Fruit fly (Drosophila melanogaster) whole organism, embryonic: ENCODE measurements around the gene Rbp4.

ENCODE experiments used
- Abd-B ChIP-seq: fragments of 200-800 bp; sonication (Bioruptor generic); optimal IDR thresholded peaks from 2 replicates; lab custom pipeline; 2018; ENCODE audit warnings: missing biosample characterization, mild to moderate bottlenecking, missing genetic modification characterization, moderate library complexity
- Antp ChIP-seq: fragments of 200-800 bp; sonication (Bioruptor generic); optimal IDR thresholded peaks from 3 replicates; lab custom pipeline; 2016; ENCODE audit warnings: missing biosample characterization, missing genetic modification characterization
- CG10366 ChIP-seq: fragments of 200-800 bp; sonication (Bioruptor generic); IDR thresholded peaks from 2 replicates; pipeline ENCODE4 v1.3.6; 2022; ENCODE audit warnings: missing biosample characterization, missing genetic modification characterization
- CG11085 ChIP-seq: fragments of 200-800 bp; sonication (Bioruptor generic); IDR thresholded peaks from 2 replicates; pipeline ENCODE4 v1.3.6; 2022; ENCODE audit warnings: missing biosample characterization, missing genetic modification characterization
- CG13287 ChIP-seq: fragments of 200-800 bp; sonication (Bioruptor generic); IDR thresholded peaks from 2 replicates; pipeline ENCODE4 v1.3.6; 2022; ENCODE audit warnings: missing biosample characterization, missing genetic modification characterization; ENCODE audit not compliant: partially characterized antibody
- CG14441 ChIP-seq: fragments of 200-800 bp; sonication (Bioruptor generic); IDR thresholded peaks from 2 replicates; pipeline ENCODE4 v1.3.6; 2022; ENCODE audit warnings: missing biosample characterization, missing genetic modification characterization
- CG14667 ChIP-seq: fragments of 200-800 bp; sonication (Bioruptor generic); IDR thresholded peaks from 2 replicates; pipeline ENCODE4 v1.3.6; 2022; ENCODE audit warnings: missing biosample characterization, missing genetic modification characterization
- CG15601 ChIP-seq: fragments of 200-800 bp; sonication (Bioruptor generic); optimal IDR thresholded peaks from 3 replicates; lab custom pipeline; 2019; ENCODE audit warnings: missing biosample characterization, mild to moderate bottlenecking, missing genetic modification characterization, moderate library complexity
- CG16813 ChIP-seq: fragments of 200-800 bp; sonication (Bioruptor generic); IDR thresholded peaks from 3 replicates; pipeline ENCODE4 v1.3.6; 2022; ENCODE audit warnings: missing biosample characterization, missing genetic modification characterization; ENCODE audit not compliant: partially characterized antibody
- CG16863 ChIP-seq: fragments of 200-800 bp; sonication (Bioruptor generic); optimal IDR thresholded peaks from 3 replicates; lab custom pipeline; 2016; ENCODE audit warnings: missing biosample characterization, missing genetic modification characterization
- CG1832 ChIP-seq: fragments of 200-800 bp; sonication (Bioruptor generic); optimal IDR thresholded peaks from 2 replicates; lab custom pipeline; 2017; ENCODE audit warnings: missing biosample characterization, mild to moderate bottlenecking, missing genetic modification characterization, inconsistent platforms
- CG18764 ChIP-seq: fragments of 200-800 bp; sonication (Bioruptor generic); optimal IDR thresholded peaks from 3 replicates; lab custom pipeline; 2016; ENCODE audit warnings: missing biosample characterization, missing genetic modification characterization
- CG2199 ChIP-seq: fragments of 200-800 bp; sonication (Bioruptor generic); IDR thresholded peaks from 3 replicates; pipeline ENCODE4 v1.3.6; 2022; ENCODE audit warnings: missing biosample characterization, missing genetic modification characterization
- CG3065 ChIP-seq: fragments of 200-800 bp; sonication (Bioruptor generic); optimal IDR thresholded peaks from 2 replicates; lab custom pipeline; 2016; ENCODE audit warnings: missing biosample characterization, missing genetic modification characterization
- CG32532 ChIP-seq: fragments of 200-800 bp; sonication (Bioruptor generic); IDR thresholded peaks from 2 replicates; pipeline ENCODE4 v1.3.6; 2022; ENCODE audit warnings: missing biosample characterization, missing genetic modification characterization
- CG7963 ChIP-seq: fragments of 200-800 bp; sonication (Bioruptor generic); IDR thresholded peaks from 3 replicates; pipeline ENCODE4 v1.3.6; 2022; ENCODE audit warnings: missing biosample characterization, missing genetic modification characterization; ENCODE audit not compliant: partially characterized antibody
- CkIIα-i1 ChIP-seq: fragments of 200-800 bp; sonication (Bioruptor generic); IDR thresholded peaks from 2 replicates; pipeline ENCODE4 v1.3.6; 2022; ENCODE audit warnings: missing biosample characterization, missing genetic modification characterization
- Dll ChIP-seq: fragments of 200-800 bp; sonication (Bioruptor generic); IDR thresholded peaks from 4 replicates; pipeline ENCODE4 v1.3.6; 2022; ENCODE audit warnings: missing biosample characterization, missing genetic modification characterization; ENCODE audit not compliant: partially characterized antibody
- Hand ChIP-seq: fragments of 200-800 bp; sonication (Bioruptor generic); optimal IDR thresholded peaks from 2 replicates; lab custom pipeline; 2017; ENCODE audit warnings: mild to moderate bottlenecking, missing biosample characterization, missing genetic modification reagents, missing genetic modification characterization
- HmgZ ChIP-seq: fragments of 200-800 bp; sonication (Bioruptor generic); optimal IDR thresholded peaks from 2 replicates; lab custom pipeline; 2018; ENCODE audit warnings: missing biosample characterization, mild to moderate bottlenecking, missing genetic modification characterization
- Hmr ChIP-seq: fragments of 200-800 bp; sonication (Bioruptor generic); optimal IDR thresholded peaks from 3 replicates; lab custom pipeline; 2017; ENCODE audit warnings: mild to moderate bottlenecking, missing biosample characterization, missing genetic modification reagents, missing genetic modification characterization
- Lim3 ChIP-seq: fragments of 200-800 bp; sonication (Bioruptor generic); IDR thresholded peaks from 2 replicates; pipeline ENCODE4 v1.3.6; 2022; ENCODE audit warnings: missing biosample characterization, missing genetic modification characterization
- Mad ChIP-seq: fragments of 200-800 bp; sonication (Bioruptor generic); optimal IDR thresholded peaks from 2 replicates; lab custom pipeline; 2016; ENCODE audit warnings: missing biosample characterization, missing genetic modification characterization
- Meics ChIP-seq: fragments of 200-800 bp; sonication (Bioruptor generic); optimal IDR thresholded peaks from 2 replicates; lab custom pipeline; 2017; ENCODE audit warnings: missing biosample characterization, mild to moderate bottlenecking, missing genetic modification characterization
- Mrtf ChIP-seq: fragments of 200-800 bp; sonication (Bioruptor generic); IDR thresholded peaks from 3 replicates; pipeline ENCODE4 v1.3.6; 2022; ENCODE audit warnings: missing biosample characterization, missing genetic modification characterization
- NFAT ChIP-seq: fragments of 200-800 bp; sonication (Bioruptor generic); IDR thresholded peaks from 2 replicates; pipeline ENCODE4 v1.3.6; 2022; ENCODE audit warnings: missing biosample characterization, missing genetic modification characterization
- Opbp ChIP-seq: fragments of 200-800 bp; sonication (Bioruptor generic); IDR thresholded peaks from 3 replicates; pipeline ENCODE4 v1.3.6; 2022; ENCODE audit warnings: missing biosample characterization, missing genetic modification characterization; ENCODE audit not compliant: partially characterized antibody
- PHDP ChIP-seq: fragments of 200-800 bp; sonication (Bioruptor generic); optimal IDR thresholded peaks from 3 replicates; lab custom pipeline; 2018; ENCODE audit warnings: missing biosample characterization, mild to moderate bottlenecking, missing genetic modification characterization, moderate library complexity
- Tbp ChIP-seq: fragments of >200 bp; optimal IDR thresholded peaks from 2 replicates; lab custom pipeline; 2018; ENCODE audit warnings: missing biosample characterization, missing genetic modification characterization
- Xbp1 ChIP-seq: fragments of 200-800 bp; sonication (Bioruptor generic); optimal IDR thresholded peaks from 3 replicates; lab custom pipeline; 2016; ENCODE audit warnings: missing biosample characterization, mild to moderate bottlenecking, missing genetic modification characterization
- ara ChIP-seq: fragments of 200-800 bp; sonication (Bioruptor generic); IDR thresholded peaks from 2 replicates; pipeline ENCODE4 v1.3.6; 2022; ENCODE audit warnings: missing biosample characterization, missing genetic modification characterization
- cg ChIP-seq: fragments of 200-800 bp; sonication (Bioruptor generic); optimal IDR thresholded peaks from 3 replicates; lab custom pipeline; 2019; ENCODE audit warnings: missing biosample characterization, mild to moderate bottlenecking, missing genetic modification characterization, moderate library complexity
- chif ChIP-seq, 2 experiments: fragments of 200-800 bp; sonication (Bioruptor generic); optimal IDR thresholded peaks; 3 replicates each; lab custom pipeline; 2016; ENCODE audit warnings: missing biosample characterization in 2 of 2, missing genetic modification characterization in 2 of 2
- corto ChIP-seq: fragments of 200-800 bp; sonication (Bioruptor generic); optimal IDR thresholded peaks from 2 replicates; lab custom pipeline; 2016; ENCODE audit warnings: missing biosample characterization, mild to moderate bottlenecking, missing genetic modification characterization, moderate library complexity
- croc ChIP-seq: fragments of 200-800 bp; sonication (Bioruptor generic); conservative IDR thresholded peaks from 3 replicates; pipeline ENCODE4 v1.3.6; 2022; ENCODE audit warnings: missing biosample characterization, missing genetic modification characterization
- dan ChIP-seq: fragments of 200-800 bp; sonication (Bioruptor generic); IDR thresholded peaks from 2 replicates; pipeline ENCODE4 v1.3.6; 2022; ENCODE audit warnings: missing biosample characterization, missing genetic modification characterization
- fd96Cb ChIP-seq: fragments of 200-800 bp; sonication (Bioruptor generic); optimal IDR thresholded peaks from 2 replicates; lab custom pipeline; 2018; ENCODE audit warnings: missing biosample characterization, mild to moderate bottlenecking, missing genetic modification characterization, moderate library complexity
- gsb-n ChIP-seq: fragments of 200-800 bp; sonication (Bioruptor generic); optimal IDR thresholded peaks from 3 replicates; lab custom pipeline; 2018; ENCODE audit warnings: missing biosample characterization, mild to moderate bottlenecking, missing genetic modification characterization
- hkb ChIP-seq, 2 experiments: fragments of 200-800 bp in 1 of 2; fragments of >200 bp in 1 of 2; sonication (Bioruptor generic) in 1 of 2; IDR thresholded peaks in 1 of 2; optimal IDR thresholded peaks in 1 of 2; 2 replicates each; pipeline versions ENCODE4 v1.3.6 to Lab custom; 2017 to 2022; ENCODE audit warnings: missing biosample characterization in 1 of 2, missing genetic modification characterization in 1 of 2
- ken ChIP-seq: fragments of 200-800 bp; sonication (Bioruptor generic); IDR thresholded peaks from 3 replicates; pipeline ENCODE4 v1.3.6; 2022; ENCODE audit warnings: missing biosample characterization, missing genetic modification characterization
- pan ChIP-seq, 4 experiments: fragments of >200 bp in 3 of 4; fragments of 200-800 bp in 1 of 4; sonication (Bioruptor generic) in 1 of 4; optimal IDR thresholded peaks in 3 of 4; IDR thresholded peaks in 1 of 4; 2 replicates each; pipeline versions ENCODE4 v1.3.6 to Lab custom; 2017 to 2022; ENCODE audit warnings: missing biosample characterization in 2 of 4, missing genetic modification characterization in 2 of 4, mixed read lengths in 1 of 4
- repo ChIP-seq: fragments of 200-800 bp; sonication (Bioruptor generic); optimal IDR thresholded peaks from 2 replicates; lab custom pipeline; 2016; ENCODE audit warnings: missing biosample characterization, missing genetic modification characterization
- ro ChIP-seq: fragments of 200-800 bp; sonication (Bioruptor generic); IDR thresholded peaks from 2 replicates; pipeline ENCODE4 v1.3.6; 2022; ENCODE audit warnings: missing biosample characterization, missing genetic modification characterization
- shn ChIP-seq: fragments of 200-800 bp; sonication (Bioruptor generic); optimal IDR thresholded peaks from 3 replicates; lab custom pipeline; 2016; ENCODE audit warnings: missing biosample characterization, missing genetic modification characterization
- trem ChIP-seq: fragments of 200-800 bp; optimal IDR thresholded peaks from 3 replicates; lab custom pipeline; 2019; ENCODE audit warnings: missing biosample characterization, mild to moderate bottlenecking, missing genetic modification characterization, moderate library complexity
- ttk ChIP-seq: fragments of 200-800 bp; sonication (Bioruptor generic); IDR thresholded peaks from 2 replicates; pipeline ENCODE4 v2.1.2; 2022; ENCODE audit warnings: missing biosample characterization, missing genetic modification characterization
- tup ChIP-seq: fragments of 200-800 bp; sonication (Bioruptor generic); optimal IDR thresholded peaks from 2 replicates; lab custom pipeline; 2016; ENCODE audit warnings: missing biosample characterization, mild to moderate bottlenecking, missing genetic modification characterization, moderate library complexity
- unc-4 ChIP-seq: fragments of 200-800 bp; sonication (Bioruptor generic); IDR thresholded peaks from 2 replicates; pipeline ENCODE4 v1.3.6; 2022; ENCODE audit warnings: missing biosample characterization, missing genetic modification characterization; ENCODE audit not compliant: partially characterized antibody

Gene Rbp4

DNA sequence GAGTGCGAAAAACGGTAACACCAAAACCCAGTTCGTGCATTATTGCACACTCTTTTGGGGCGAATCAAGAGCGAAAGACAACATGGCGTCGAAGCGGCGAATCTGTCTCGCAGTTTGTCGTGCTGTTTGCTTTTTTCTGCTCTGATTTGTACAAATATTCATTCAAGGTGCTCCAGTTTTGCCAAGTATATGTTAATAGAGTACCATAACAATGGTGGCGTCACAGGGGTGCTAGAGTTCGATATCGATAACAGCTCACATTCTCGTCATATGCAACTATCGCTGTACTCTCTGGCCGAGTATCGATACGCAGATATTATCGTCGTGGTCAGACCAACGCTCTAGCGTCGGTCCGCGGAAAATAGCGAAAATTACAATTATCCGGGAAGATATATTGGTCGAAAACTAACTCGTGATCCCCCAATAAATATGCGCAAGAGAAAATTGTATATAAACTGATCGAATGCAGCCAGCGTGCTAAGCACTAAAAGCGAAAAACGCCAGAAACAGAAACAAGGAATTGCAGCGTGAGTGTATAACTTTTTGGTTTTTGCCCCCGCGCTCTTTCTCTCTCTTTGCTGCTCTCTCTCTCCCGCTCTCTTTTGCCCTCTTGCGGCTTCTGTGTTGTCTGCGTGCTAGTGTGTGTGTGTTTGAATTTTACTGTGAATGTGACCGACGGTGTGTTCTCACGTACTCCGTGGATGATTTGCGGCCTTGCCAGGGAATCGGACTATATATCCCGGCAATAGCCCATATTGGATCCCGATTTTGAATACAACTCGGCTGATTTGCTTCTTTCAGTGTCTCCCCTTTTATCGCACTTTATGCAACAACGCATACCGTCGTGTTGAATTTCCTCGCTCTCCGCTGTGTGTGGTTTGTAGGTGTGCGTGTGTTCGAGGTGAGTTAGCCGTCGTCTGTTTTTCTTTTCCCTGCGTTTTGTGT lies 27.7 kb upstream of the Rbp4 start, which contains the start of gene flfl (continued):
- TF ChIP-seq Mad (GFP tag; lab: Kevin White, UChicago): no peak
- no peak for TF ChIP-seq CG10366
- TF ChIP-seq Lim3 (GFP tag; lab: Robert Waterston, UW): no peak
- no peak for TF ChIP-seq NFAT (GFP tag; lab: Robert Waterston, UW)
- TF ChIP-seq CG11085: no peak
- TF ChIP-seq tup (GFP tag; lab: Kevin White, UChicago): no peak
- no peak for TF ChIP-seq croc (GFP tag; lab: Robert Waterston, UW)
- no peak for TF ChIP-seq chif (GFP tag; optimal IDR thresholded peaks at IDR 0.05; lab: Kevin White, UChicago)
- TF ChIP-seq Mrtf (GFP tag; lab: Robert Waterston, UW): no peak
- TF ChIP-seq CG2199 (GFP tag; lab: Robert Waterston, UW): no peak
- TF ChIP-seq Hand (GFP tag; lab: Kevin White, UChicago): peak; percentile 48
- TF ChIP-seq Xbp1: no peak
- peak; percentile 70 for TF ChIP-seq HmgZ (tag; lab: Kevin White, UChicago)
- no peak for TF ChIP-seq ttk
- TF ChIP-seq trem: peak; percentile 54
- no peak for TF ChIP-seq Abd-B
- no peak for TF ChIP-seq CG13287 (GFP tag; lab: Robert Waterston, UW)
- no peak for TF ChIP-seq CkIIα-i1 (GFP tag; lab: Robert Waterston, UW)
- peak; percentile 5 for TF ChIP-seq Tbp
- peak; percentile 35 for TF ChIP-seq CG18764 (GFP tag; lab: Kevin White, UChicago)
- no peak for TF ChIP-seq ro (GFP tag; lab: Robert Waterston, UW)
- no peak for TF ChIP-seq Dll (GFP tag; lab: Robert Waterston, UW)
- TF ChIP-seq CG7963 (GFP tag; lab: Robert Waterston, UW): no peak
- TF ChIP-seq CG3065 (GFP tag; lab: Kevin White, UChicago): no peak
- TF ChIP-seq CG32532 (GFP tag; lab: Robert Waterston, UW): no peak
- no peak for TF ChIP-seq PHDP (tag; lab: Kevin White, UChicago)
- no peak for TF ChIP-seq Meics (GFP tag; lab: Kevin White, UChicago)
- TF ChIP-seq ara (GFP tag; lab: Robert Waterston, UW): no peak
- peak; percentile 99 for TF ChIP-seq cg (GFP tag; lab: Kevin White, UChicago)
- TF ChIP-seq shn: no peak
- no peak for TF ChIP-seq gsb-n (tag; lab: Kevin White, UChicago)
- TF ChIP-seq unc-4 (GFP tag; lab: Robert Waterston, UW): no peak
- TF ChIP-seq hkb (optimal IDR thresholded peaks at IDR 0.05; lab: Kevin White, UChicago): no peak
- no peak for TF ChIP-seq hkb (GFP tag; IDR thresholded peaks at IDR 0.05; lab: Robert Waterston, UW)
- no peak for TF ChIP-seq Antp (GFP tag; lab: Kevin White, UChicago)
- no peak for TF ChIP-seq corto (GFP tag; lab: Kevin White, UChicago)
- TF ChIP-seq CG14667 (GFP tag; lab: Robert Waterston, UW): no peak
- TF ChIP-seq fd96Cb: no peak
- TF ChIP-seq CG14441 (GFP tag; lab: Robert Waterston, UW): no peak
- TF ChIP-seq Hmr (GFP tag; lab: Kevin White, UChicago): peak; percentile 52
- no peak for TF ChIP-seq ken (GFP tag; lab: Robert Waterston, UW)
- TF ChIP-seq dan (GFP tag; lab: Robert Waterston, UW): no peak
- no peak for TF ChIP-seq repo
- TF ChIP-seq Opbp (GFP tag; lab: Robert Waterston, UW): no peak
- TF ChIP-seq pan (optimal IDR thresholded peaks at IDR 0.05; lab: Kevin White, UChicago): no peak
- no peak for TF ChIP-seq pan (GFP tag; optimal IDR thresholded peaks at IDR 0.05 in 1 of 2, IDR thresholded peaks at IDR 0.05 in 1 of 2)
- no peak for TF ChIP-seq CG16813 (GFP tag; lab: Robert Waterston, UW)
- TF ChIP-seq CG1832 (GFP tag; lab: Kevin White, UChicago): peak; percentile 37
- TF ChIP-seq CG16863: peak; percentile 22
- TF ChIP-seq CG15601: no peak
